ENCODE assay signal across 1 fruit fly cellular context in the genomic region with DNA sequence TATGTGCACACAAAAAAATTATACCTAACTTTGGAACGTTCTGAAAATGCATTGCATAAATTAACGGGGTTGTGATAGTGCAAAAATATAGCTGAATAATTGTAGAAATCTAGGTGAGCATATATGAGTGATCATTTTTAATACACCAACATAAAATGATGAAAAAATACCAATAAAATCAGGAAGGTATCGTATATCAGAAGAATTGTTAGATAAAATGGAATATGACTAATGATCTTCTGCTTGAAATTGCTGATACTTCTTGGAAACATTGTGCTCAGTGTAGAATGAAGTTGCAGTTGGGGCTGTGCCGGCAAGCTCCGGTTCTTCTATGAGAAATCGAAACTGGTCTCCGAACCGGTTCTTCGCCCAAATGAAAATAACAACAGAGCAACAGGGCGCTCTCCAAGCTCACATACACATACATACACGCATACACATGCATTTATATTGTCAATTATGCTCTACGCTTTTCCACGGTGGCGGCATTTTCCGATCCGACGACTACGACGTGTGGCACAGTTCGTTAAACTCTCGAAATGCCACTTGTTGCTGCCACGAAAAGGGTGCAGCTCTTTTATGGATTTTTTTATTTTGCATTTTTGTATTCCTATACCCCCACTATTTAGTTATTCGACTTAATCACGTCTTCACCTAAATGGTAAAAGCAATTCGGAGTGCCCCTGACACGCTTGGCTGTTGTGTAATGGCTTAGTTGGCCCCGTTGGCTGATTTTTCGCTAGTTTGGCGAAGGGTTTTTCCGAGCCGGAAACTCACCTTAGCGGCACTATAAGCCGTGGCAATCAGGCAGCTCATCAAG.
TF ChIP-seq lines count a peak whose summit lies in the region.

No protein-coding gene starts in this region.

TF ChIP-seq in whole organism, embryonic, 481 proteins besides CTCF, POLR2A, EP300 and RAD21 (continued from another document):
- peak; percentile 94 for TF ChIP-seq CG2678 (tag; optimal IDR thresholded peaks at IDR 0.05; lab: Kevin White, UChicago)
- peak; percentile 63 for TF ChIP-seq CG6854 (GFP tag; optimal IDR thresholded peaks at IDR 0.05; lab: Kevin White, UChicago)
- no peak for TF ChIP-seq Opbp (GFP tag; IDR thresholded peaks at IDR 0.05; lab: Robert Waterston, UW; ENCODE audit: partially characterized antibody)
- peak; percentile 58 for TF ChIP-seq NK7.1 (GFP tag; optimal IDR thresholded peaks at IDR 0.05; lab: Kevin White, UChicago)
- TF ChIP-seq Antp (GFP tag; optimal IDR thresholded peaks at IDR 0.05; lab: Kevin White, UChicago) = peak; percentile 88
- peak; percentile 48 for TF ChIP-seq MBD-R2 (GFP tag; IDR thresholded peaks at IDR 0.05; lab: Robert Waterston, UW)
- 0 out of 2 replicates have a peak, but pooled peaks have one; percentile 14 for TF ChIP-seq Nf-YA (GFP tag; IDR thresholded peaks at IDR 0.05; lab: Robert Waterston, UW)
- peak; percentile 87 for TF ChIP-seq Atf3 (GFP tag; optimal IDR thresholded peaks at IDR 0.05; lab: Kevin White, UChicago)
- TF ChIP-seq caup (GFP tag; optimal IDR thresholded peaks at IDR 0.05; lab: Kevin White, UChicago; ENCODE audit: severe bottlenecking) = peak; percentile 84
- TF ChIP-seq fd64A (GFP tag; optimal IDR thresholded peaks at IDR 0.05; lab: Kevin White, UChicago) = peak; percentile 60
- TF ChIP-seq croc (GFP tag; conservative IDR thresholded peaks at IDR 0.05; lab: Robert Waterston, UW) = peak; percentile 81
- peak; percentile 96 for TF ChIP-seq Ets65A (GFP tag; lab: Kevin White, UChicago)
- TF ChIP-seq Mes4 (GFP tag; optimal IDR thresholded peaks at IDR 0.05; lab: Kevin White, UChicago) = peak; percentile 83
- peak; percentile 88 for TF ChIP-seq CG9609 (GFP tag; optimal IDR thresholded peaks at IDR 0.05; lab: Kevin White, UChicago)
- TF ChIP-seq CG16779 (GFP tag; IDR thresholded peaks at IDR 0.05; lab: Robert Waterston, UW) = peak; percentile 63; the same call in 1 of the 2 replicates
- no peak for TF ChIP-seq CG13287 (GFP tag; IDR thresholded peaks at IDR 0.05; lab: Robert Waterston, UW; ENCODE audit: partially characterized antibody)
- peak; percentile 75; the same call in 1 of the 2 replicates for TF ChIP-seq sens-2 (GFP tag; IDR thresholded peaks at IDR 0.05; lab: Robert Waterston, UW)
- TF ChIP-seq Pdp1 (GFP tag; optimal IDR thresholded peaks at IDR 0.05; lab: Kevin White, UChicago) = peak; percentile 84 to 88
- TF ChIP-seq yki (optimal IDR thresholded peaks at IDR 0.05; lab: Kevin White, UChicago) = no peak
- peak; percentile 95 for TF ChIP-seq CG12391 (tag; optimal IDR thresholded peaks at IDR 0.05; lab: Kevin White, UChicago)
- peak in 1 of 2 experiments; percentile 92 for TF ChIP-seq Eip74EF (GFP tag; optimal IDR thresholded peaks at IDR 0.05; lab: Kevin White, UChicago)
- TF ChIP-seq CG9817 (tag; optimal IDR thresholded peaks at IDR 0.05; lab: Kevin White, UChicago) = peak; percentile 79
- peak in 1 of 2 experiments; percentile 97 for TF ChIP-seq eve (GFP tag; optimal IDR thresholded peaks at IDR 0.05; lab: Kevin White, UChicago)
- TF ChIP-seq D19B (GFP tag; optimal IDR thresholded peaks at IDR 0.05; lab: Kevin White, UChicago) = peak; percentile 71
- peak; percentile 78 for TF ChIP-seq CG10366 (GFP tag; IDR thresholded peaks at IDR 0.05; lab: Robert Waterston, UW)
- TF ChIP-seq PHDP (tag; optimal IDR thresholded peaks at IDR 0.05; lab: Kevin White, UChicago) = peak; percentile 91
- TF ChIP-seq CG4617 (GFP tag; optimal IDR thresholded peaks at IDR 0.05; lab: Kevin White, UChicago; ENCODE audit: borderline replicate concordance) = peak; percentile 75
- TF ChIP-seq CG32767 (GFP tag; IDR thresholded peaks at IDR 0.05; lab: Robert Waterston, UW) = peak; percentile 86
- TF ChIP-seq Vsx1 (GFP tag; optimal IDR thresholded peaks at IDR 0.05; lab: Kevin White, UChicago) = peak; percentile 81
- TF ChIP-seq dpn (GFP tag; optimal IDR thresholded peaks at IDR 0.05; lab: Kevin White, UChicago) = peak; percentile 90 to 92
- peak; percentile 71; the same call in 1 of the 2 replicates for TF ChIP-seq ro (GFP tag; IDR thresholded peaks at IDR 0.05; lab: Robert Waterston, UW)
TF ChIP-seq in whole organism, embryonic: peak in this region for 403.
